Worm (Caenorhabditis elegans) whole organism, L4 larva: Measurements from ENCODE around the gene unc-61.

Experiments
- F26F4.8 ChIP-seq: fragments of 200-800 bp; sonication (Bioruptor generic); conservative IDR thresholded peaks from 2 replicates; pipeline ENCODE4 v1.3.6; 2022; ENCODE audit warnings: missing genetic modification characterization, missing compliant biosample characterization
- F49E8.2 ChIP-seq: sonication (generic microtip); optimal IDR thresholded peaks from 2 replicates; lab custom pipeline; 2016; ENCODE audit warnings: missing compliant biosample characterization, mild to moderate bottlenecking, missing genetic modification characterization, borderline replicate concordance
- T20F7.1 ChIP-seq: fragments of 200-800 bp; sonication (Bioruptor generic); optimal IDR thresholded peaks from 2 replicates; lab custom pipeline; 2018; ENCODE audit warnings: mild to moderate bottlenecking, missing genetic modification characterization, missing compliant biosample characterization
- T26A8.4 ChIP-seq: fragments of 200-800 bp; sonication (Bioruptor generic); IDR thresholded peaks from 2 replicates; pipeline ENCODE4 v1.3.6; 2022; ENCODE audit warnings: missing genetic modification characterization, missing compliant biosample characterization
- Y48G9A.11 ChIP-seq: fragments of 200-800 bp; sonication (Bioruptor generic); IDR thresholded peaks from 2 replicates; pipeline ENCODE4 v1.3.6; 2022; ENCODE audit warnings: missing genetic modification reagents, missing genetic modification characterization, missing compliant biosample characterization
- aha-1 ChIP-seq: fragments of 150-350 bp; peaks from one replicate; lab custom pipeline; 2014; ENCODE audit warnings: missing biosample characterization, missing genetic modification characterization
- aly-2 ChIP-seq: sonication (generic microtip); optimal IDR thresholded peaks from 2 replicates; lab custom pipeline; 2018; ENCODE audit warnings: missing biosample characterization, missing genetic modification characterization
- ama-1 ChIP-seq: fragments of 150-350 bp; optimal IDR thresholded peaks from 2 replicates; lab custom pipeline; 2014; ENCODE audit warnings: inconsistent platforms, mixed read lengths
- arid-1 ChIP-seq: fragments of 200-800 bp; sonication (Bioruptor generic); conservative IDR thresholded peaks from 2 replicates; pipeline ENCODE4 v1.3.6; 2022; ENCODE audit warnings: missing genetic modification reagents, missing genetic modification characterization, missing compliant biosample characterization
- ceh-20 ChIP-seq: fragments of 200-800 bp; sonication (Bioruptor generic); IDR thresholded peaks from 2 replicates; pipeline ENCODE4 v1.3.6; 2022; ENCODE audit warnings: missing genetic modification reagents, missing genetic modification characterization, missing compliant biosample characterization
- ceh-28 ChIP-seq: fragments of 150-350 bp; optimal IDR thresholded peaks from 2 replicates; lab custom pipeline; 2014; ENCODE audit warnings: missing biosample characterization, missing genetic modification reagents, missing genetic modification characterization
- ceh-44 ChIP-seq: fragments of 200-800 bp; sonication (Bioruptor generic); IDR thresholded peaks from 2 replicates; pipeline ENCODE4 v1.3.6; 2022; ENCODE audit warnings: missing genetic modification reagents, missing genetic modification characterization, missing compliant biosample characterization
- ctbp-1 ChIP-seq: fragments of 200-800 bp; sonication (Bioruptor generic); IDR thresholded peaks from 2 replicates; pipeline ENCODE4 v1.3.6; 2022; ENCODE audit warnings: missing genetic modification reagents, missing genetic modification characterization, missing compliant biosample characterization
- daf-16 ChIP-seq, 3 experiments: sonication (generic microtip); optimal IDR thresholded peaks; 2 replicates each; lab custom pipeline; 2016 to 2017; ENCODE audit warnings: missing genetic modification characterization in 3 of 3, missing genetic modification reagents in 3 of 3, mild to moderate bottlenecking in 2 of 3, missing compliant biosample characterization in 2 of 3, missing biosample characterization in 1 of 3, moderate library complexity in 1 of 3
- daf-19 ChIP-seq: fragments of 200-800 bp; sonication (Bioruptor generic); conservative IDR thresholded peaks from 2 replicates; pipeline ENCODE4 v1.3.6; 2022; ENCODE audit warnings: missing genetic modification characterization, missing compliant biosample characterization
- dmd-9 ChIP-seq: fragments of 200-800 bp; sonication (Bioruptor generic); IDR thresholded peaks from 2 replicates; pipeline ENCODE4 v1.3.6; 2022; ENCODE audit warnings: missing genetic modification reagents, missing genetic modification characterization, missing compliant biosample characterization
- dpl-1 ChIP-seq: fragments of 150-350 bp; optimal IDR thresholded peaks from 2 replicates; lab custom pipeline; 2014; ENCODE audit warnings: missing biosample characterization, missing genetic modification reagents, missing genetic modification characterization
- dve-1 ChIP-seq: sonication (generic microtip); optimal IDR thresholded peaks from 2 replicates; lab custom pipeline; 2017; ENCODE audit warnings: antibody characterized with exemption, mild to moderate bottlenecking, missing genetic modification characterization, missing compliant biosample characterization; ENCODE audit not compliant: insufficient read depth
- egl-27 ChIP-seq: sonication (generic microtip); optimal IDR thresholded peaks from 3 replicates; lab custom pipeline; 2017; ENCODE audit warnings: missing biosample characterization, missing genetic modification reagents, missing genetic modification characterization
- hlh-11 ChIP-seq: fragments of 200-800 bp; sonication (Bioruptor generic); optimal IDR thresholded peaks from 2 replicates; lab custom pipeline; 2018; ENCODE audit warnings: mild to moderate bottlenecking, missing genetic modification characterization, missing compliant biosample characterization
- hmg-1.1 ChIP-seq: fragments of 200-800 bp; sonication (Bioruptor generic); IDR thresholded peaks from 2 replicates; pipeline ENCODE4 v1.3.6; 2022; ENCODE audit warnings: missing genetic modification reagents, missing genetic modification characterization, missing compliant biosample characterization
- lim-7 ChIP-seq: fragments of 200-800 bp; sonication (Bioruptor generic); IDR thresholded peaks from 2 replicates; pipeline ENCODE4 v1.3.6; 2022; ENCODE audit warnings: missing genetic modification characterization, missing compliant biosample characterization
- lin-1 ChIP-seq: fragments of 200-800 bp; sonication (Bioruptor generic); IDR thresholded peaks from 2 replicates; pipeline ENCODE4 v1.3.6; 2022; ENCODE audit warnings: missing genetic modification reagents, missing genetic modification characterization, missing compliant biosample characterization
- lin-13 ChIP-seq: fragments of 150-350 bp; optimal IDR thresholded peaks from 2 replicates; lab custom pipeline; 2014; ENCODE audit warnings: missing biosample characterization, missing genetic modification reagents, missing genetic modification characterization
- lin-29 ChIP-seq: fragments of 200-800 bp; sonication (Bioruptor generic); IDR thresholded peaks from 2 replicates; pipeline ENCODE4 v1.3.6; 2022; ENCODE audit warnings: missing genetic modification reagents, missing genetic modification characterization, missing compliant biosample characterization
- lsy-2 ChIP-seq, 2 experiments: fragments of 150-350 bp in 1 of 2; sonication (generic microtip) in 1 of 2; optimal IDR thresholded peaks; 2 replicates each; lab custom pipeline; 2014 to 2017; ENCODE audit warnings: missing biosample characterization in 2 of 2, missing genetic modification characterization in 2 of 2
- madf-9 ChIP-seq: fragments of 200-800 bp; sonication (Bioruptor generic); conservative IDR thresholded peaks from 2 replicates; pipeline ENCODE4 v1.3.6; 2022; ENCODE audit warnings: missing genetic modification reagents, missing genetic modification characterization, missing compliant biosample characterization
- mdt-29 ChIP-seq: fragments of 200-800 bp; sonication (Bioruptor generic); IDR thresholded peaks from 2 replicates; pipeline ENCODE4 v1.3.6; 2022; ENCODE audit warnings: missing genetic modification reagents, missing genetic modification characterization, missing compliant biosample characterization
- mep-1 ChIP-seq: fragments of 150-350 bp; sonication (generic microtip); optimal IDR thresholded peaks from 3 replicates; lab custom pipeline; 2014; ENCODE audit warnings: missing biosample characterization, missing genetic modification characterization
- nhr-102 ChIP-seq: sonication (generic microtip); optimal IDR thresholded peaks from 2 replicates; lab custom pipeline; 2016; ENCODE audit warnings: mild to moderate bottlenecking, missing genetic modification characterization, moderate library complexity, missing compliant biosample characterization
- nhr-111 ChIP-seq: fragments of 200-800 bp; sonication (Bioruptor generic); optimal IDR thresholded peaks from 2 replicates; lab custom pipeline; 2018; ENCODE audit warnings: mild to moderate bottlenecking, missing genetic modification characterization, missing compliant biosample characterization
- nhr-48 ChIP-seq: sonication (generic microtip); optimal IDR thresholded peaks from 2 replicates; lab custom pipeline; 2016; ENCODE audit warnings: mild to moderate bottlenecking, missing genetic modification characterization, missing compliant biosample characterization
- nhr-6 ChIP-seq: fragments of 150-350 bp; optimal IDR thresholded peaks from 2 replicates; lab custom pipeline; 2014; ENCODE audit warnings: missing biosample characterization, missing genetic modification characterization
- pha-4 ChIP-seq, 2 experiments: fragments of 150-350 bp in 1 of 2; fragments of 200-800 bp in 1 of 2; sonication (Bioruptor generic) in 1 of 2; IDR thresholded peaks in 1 of 2; optimal IDR thresholded peaks in 1 of 2; 2 replicates each; pipeline versions ENCODE4 v1.3.6 to Lab custom; 2014 to 2022; ENCODE audit warnings: missing genetic modification characterization in 2 of 2, missing genetic modification reagents in 2 of 2, missing biosample characterization in 1 of 2, missing compliant biosample characterization in 1 of 2
- php-3 ChIP-seq: fragments of 200-800 bp; sonication (Bioruptor generic); IDR thresholded peaks from 2 replicates; pipeline ENCODE4 v1.3.6; 2022; ENCODE audit warnings: missing genetic modification reagents, missing genetic modification characterization, missing compliant biosample characterization
- rbr-2 ChIP-seq: sonication (generic microtip); optimal IDR thresholded peaks from 2 replicates; lab custom pipeline; 2016; ENCODE audit warnings: missing genotype, missing genetic modification characterization, missing compliant biosample characterization
- sdz-12 ChIP-seq: fragments of 200-800 bp; sonication (Bioruptor generic); optimal IDR thresholded peaks from 2 replicates; lab custom pipeline; 2018; ENCODE audit warnings: mild to moderate bottlenecking, missing genetic modification characterization, missing compliant biosample characterization
- set-16 ChIP-seq: fragments of 200-800 bp; sonication (Bioruptor generic); IDR thresholded peaks from 2 replicates; pipeline ENCODE4 v1.3.6; 2022; ENCODE audit warnings: missing genetic modification reagents, missing genetic modification characterization, missing compliant biosample characterization
- skn-1 ChIP-seq: fragments of 150-350 bp; optimal IDR thresholded peaks from 2 replicates; lab custom pipeline; 2014; ENCODE audit warnings: missing biosample characterization, missing genetic modification characterization
- snpc-1.2 ChIP-seq: fragments of 200-800 bp; sonication (Bioruptor generic); IDR thresholded peaks from 2 replicates; pipeline ENCODE4 v1.3.6; 2022; ENCODE audit warnings: missing genetic modification reagents, missing genetic modification characterization, missing compliant biosample characterization
- spr-1 ChIP-seq: sonication (generic microtip); optimal IDR thresholded peaks from 2 replicates; lab custom pipeline; 2016; ENCODE audit warnings: mild to moderate bottlenecking, missing genetic modification characterization, missing compliant biosample characterization
- spr-3 ChIP-seq: fragments of 200-800 bp; sonication (Bioruptor generic); optimal IDR thresholded peaks from 2 replicates; lab custom pipeline; 2018; ENCODE audit warnings: mild to moderate bottlenecking, missing genetic modification characterization, missing compliant biosample characterization
- unc-39 ChIP-seq: sonication (generic microtip); optimal IDR thresholded peaks from 2 replicates; lab custom pipeline; 2017; ENCODE audit warnings: missing biosample characterization, missing genetic modification characterization
- vab-7 ChIP-seq: fragments of 200-800 bp; sonication (Bioruptor generic); IDR thresholded peaks from 2 replicates; pipeline ENCODE4 v1.3.6; 2022; ENCODE audit warnings: missing genetic modification reagents, missing genetic modification characterization, missing compliant biosample characterization
- zfp-3 ChIP-seq: fragments of 200-800 bp; sonication (Bioruptor generic); conservative IDR thresholded peaks from 2 replicates; pipeline ENCODE4 v1.3.6; 2022; ENCODE audit warnings: missing genetic modification reagents, missing genetic modification characterization, missing compliant biosample characterization
- zip-11 ChIP-seq: fragments of 200-800 bp; sonication (Bioruptor generic); IDR thresholded peaks from 2 replicates; pipeline ENCODE4 v1.3.6; 2022; ENCODE audit warnings: missing genetic modification characterization, missing compliant biosample characterization
- zip-2 ChIP-seq: fragments of 150-350 bp; optimal IDR thresholded peaks from 2 replicates; lab custom pipeline; 2014; ENCODE audit warnings: missing biosample characterization, missing genetic modification characterization

Gene unc-61

ce11 chrV:14688097-14688912 lies 45.7 kb downstream of the unc-61 start, which contains the start of gene C47E8.11:
Gene C47E8.11, plus strand, starts transcription at chrV:14688616.
- TF ChIP-seq vab-7 (0 out of 2 replicates have a peak, but pooled peaks have one; percentile 38), lsy-2 (tag; optimal IDR thresholded peaks at IDR 0.05; lab: Kevin White, UChicago) (peak in 1 of 2 experiments; percentile 87), mep-1 (tag; lab: Kevin White, UChicago) (peak; percentile 80), T26A8.4 (GFP tag; lab: Robert Waterston, UW) (peak; percentile 77), zip-2 (tag; lab: Kevin White, UChicago) (no peak), nhr-48 (tag; lab: Kevin White, UChicago) (peak; percentile 13), Y48G9A.11 (peak; percentile 64; the same call in 1 of the 2 replicates), daf-16 (GFP tag; optimal IDR thresholded peaks at IDR 0.05; lab: Kevin White, UChicago) (no peak), daf-16 (tag; optimal IDR thresholded peaks at IDR 0.05; lab: Kevin White, UChicago) (peak; percentile 86), zfp-3 (GFP tag; lab: Robert Waterston, UW) (peak; percentile 92), snpc-1.2 (GFP tag; lab: Robert Waterston, UW) (peak; percentile 50), ama-1 (lab: Kevin White, UChicago) (peak; percentile 71), F26F4.8 (GFP tag; lab: Robert Waterston, UW) (peak; percentile 48; the same call in 1 of the 2 replicates), daf-19 (GFP tag; lab: Robert Waterston, UW) (no peak), spr-3 (GFP tag; lab: Kevin White, UChicago) (peak; percentile 27), aha-1 (tag; lab: Kevin White, UChicago) (peak; percentile 98), ceh-44 (GFP tag; lab: Robert Waterston, UW) (no peak), sdz-12 (peak; percentile 13), T20F7.1 (GFP tag; lab: Kevin White, UChicago) (peak; percentile 64), ceh-28 (tag; lab: Kevin White, UChicago) (no peak), skn-1 (tag; lab: Kevin White, UChicago) (no peak), hmg-1.1 (peak; percentile 39), ceh-20 (GFP tag; lab: Robert Waterston, UW) (peak; percentile 44; the same call in 1 of the 2 replicates), lim-7 (GFP tag; lab: Robert Waterston, UW) (peak; percentile 65), unc-39 (tag; lab: Kevin White, UChicago) (no peak), madf-9 (GFP tag; lab: Robert Waterston, UW) (peak; percentile 2; the same call in 1 of the 2 replicates), dpl-1 (peak; percentile 9), F49E8.2 (peak; percentile 68), lin-29 (GFP tag; lab: Robert Waterston, UW) (peak; percentile 31; the same call in 1 of the 2 replicates), set-16 (peak; percentile 39), dmd-9 (GFP tag; lab: Robert Waterston, UW) (no peak), mdt-29 (GFP tag; lab: Robert Waterston, UW) (no peak), nhr-6 (tag; lab: Kevin White, UChicago) (peak; percentile 92), ctbp-1 (GFP tag; lab: Robert Waterston, UW) (peak; percentile 11; the same call in 1 of the 2 replicates), lin-1 (GFP tag; lab: Robert Waterston, UW) (no peak), hlh-11 (peak; percentile 58), zip-11 (0 out of 2 replicates have a peak, but pooled peaks have one; percentile 5), lin-13 (GFP tag; lab: Kevin White, UChicago) (peak; percentile 91), egl-27 (no peak), spr-1 (tag; lab: Kevin White, UChicago) (peak; percentile 10), nhr-102 (tag; lab: Kevin White, UChicago) (peak; percentile 45), arid-1 (GFP tag; lab: Robert Waterston, UW) (peak; percentile 44; the same call in 1 of the 2 replicates), dve-1 (peak; percentile 65), nhr-111 (GFP tag; lab: Kevin White, UChicago) (peak; percentile 20), aly-2 (tag; lab: Kevin White, UChicago) (peak; percentile 100), php-3 (GFP tag; lab: Robert Waterston, UW) (0 out of 2 replicates have a peak, but pooled peaks have one; percentile 35), rbr-2 (tag; lab: Kevin White, UChicago) (peak; percentile 3), pha-4 (GFP tag; IDR thresholded peaks at IDR 0.05; lab: Robert Waterston, UW) (peak; percentile 51), pha-4 (tag; optimal IDR thresholded peaks at IDR 0.05; lab: Kevin White, UChicago) (peak; percentile 67)
